Worm (Caenorhabditis elegans): Measurements from ENCODE around the gene osm-10.

The osm-10 gene

DNA sequence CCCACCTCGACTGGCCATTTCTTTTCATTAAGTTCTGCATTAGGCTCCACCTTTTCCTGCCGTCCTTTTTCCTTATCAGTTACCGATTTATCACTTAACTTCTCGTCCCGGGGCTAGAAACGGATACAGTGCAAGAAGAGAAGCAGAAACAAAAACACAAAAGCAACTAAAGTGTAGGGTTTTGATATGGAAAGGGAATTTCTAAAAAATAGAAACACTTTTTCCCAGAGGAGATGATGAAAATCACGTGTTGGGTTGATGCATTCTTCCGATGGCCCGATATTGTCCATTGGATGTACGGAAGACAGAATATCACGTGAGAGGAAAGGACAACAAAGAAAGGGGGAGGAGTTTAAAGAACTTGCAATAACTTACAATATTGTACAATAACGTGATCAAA lies 29.7 kb downstream of the osm-10 start (continued):
- TF ChIP-seq xnd-1 (tag; optimal IDR thresholded peaks at IDR 0.05) (no peak), madf-10 (tag; optimal IDR thresholded peaks at IDR 0.05) (no peak), sptf-2 (GFP tag; optimal IDR thresholded peaks at IDR 0.05) (no peak), F52B5.7 (tag; optimal IDR thresholded peaks at IDR 0.05) (no peak), him-1 (tag; optimal IDR thresholded peaks at IDR 0.05) (no peak), unc-62 (GFP tag; optimal IDR thresholded peaks at IDR 0.05) (no peak), mcd-1 (GFP tag; IDR thresholded peaks at IDR 0.05) (0 out of 2 replicates have a peak, but pooled peaks have one; percentile 19), madf-8 (GFP tag; conservative IDR thresholded peaks at IDR 0.05) (no peak), ets-4 (GFP tag; optimal IDR thresholded peaks at IDR 0.05) (no peak), ztf-18 (tag; optimal IDR thresholded peaks at IDR 0.05) (no peak), madf-3 (GFP tag; IDR thresholded peaks at IDR 0.05) (no peak), repo-1 (tag; optimal IDR thresholded peaks at IDR 0.05) (no peak), cebp-1 (GFP tag; IDR thresholded peaks at IDR 0.05) (no peak), cebp-1 (tag; optimal IDR thresholded peaks at IDR 0.05) (peak; percentile 45), rpc-1 (optimal IDR thresholded peaks at IDR 0.05) (no peak), rpc-1 (tag; optimal IDR thresholded peaks at IDR 0.05) (no peak), egl-18 (GFP tag; IDR thresholded peaks at IDR 0.05) (no peak), attf-3 (GFP tag; conservative IDR thresholded peaks at IDR 0.05) (no peak; the same call in 1 of the 2 replicates), unc-130 (GFP tag; optimal IDR thresholded peaks at IDR 0.05) (no peak), hmg-1.2 (GFP tag; IDR thresholded peaks at IDR 0.05) (no peak), somi-1 (GFP tag; optimal IDR thresholded peaks at IDR 0.05) (peak; percentile 59), lin-35 (GFP tag; optimal IDR thresholded peaks at IDR 0.05) (no peak), nfyb-1 (GFP tag; IDR thresholded peaks at IDR 0.05) (no peak), lag-1 (GFP tag; IDR thresholded peaks at IDR 0.05) (no peak), B0261.1 (tag; optimal IDR thresholded peaks at IDR 0.05) (no peak), rec-8 (tag; optimal IDR thresholded peaks at IDR 0.05) (no peak), lin-26 (GFP tag; IDR thresholded peaks at IDR 0.05) (peak; percentile 42; the same call in 1 of the 2 replicates), ceh-40 (GFP tag; IDR thresholded peaks at IDR 0.05) (no peak), nhr-179 (tag; optimal IDR thresholded peaks at IDR 0.05) (no peak)

DNA sequence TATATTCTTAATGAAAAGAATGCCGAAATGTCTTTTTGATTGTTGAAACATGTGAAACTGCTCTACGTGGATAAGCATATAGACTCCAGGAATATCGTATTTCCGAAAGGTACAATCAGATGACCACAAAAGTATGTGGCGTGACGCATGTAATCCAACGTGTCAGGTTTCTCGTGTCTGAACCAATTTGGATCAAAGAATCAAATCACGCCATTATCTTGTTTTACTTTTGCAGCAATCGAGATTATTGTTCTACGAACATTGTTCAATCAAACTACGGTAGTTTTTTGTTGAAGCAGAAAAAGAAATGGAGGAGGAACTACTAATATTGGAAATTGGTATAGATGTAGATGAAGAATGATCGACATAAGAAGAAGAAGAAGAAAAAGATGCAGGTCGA lies 30.6 kb downstream of the osm-10 start:
- no peak for TF ChIP-seq nfya-1 (tag; optimal IDR thresholded peaks at IDR 0.05; ENCODE audit: borderline replicate concordance, insufficient read depth)
- TF ChIP-seq ceh-91 (GFP tag; IDR thresholded peaks at IDR 0.05), result no peak
- TF ChIP-seq dpl-1 (GFP tag; optimal IDR thresholded peaks at IDR 0.05), result no peak
- no peak for TF ChIP-seq let-526 (GFP tag; IDR thresholded peaks at IDR 0.05)
- TF ChIP-seq lir-1 (GFP tag; conservative IDR thresholded peaks at IDR 0.05), result no peak
- no peak for TF ChIP-seq lag-1 (GFP tag; IDR thresholded peaks at IDR 0.05)
- TF ChIP-seq hrde-1 (tag; optimal IDR thresholded peaks at IDR 0.05; ENCODE audit: borderline replicate concordance), result no peak
- no peak for TF ChIP-seq gei-17 (GFP tag; optimal IDR thresholded peaks at IDR 0.05)
- TF ChIP-seq xnd-1 (tag; optimal IDR thresholded peaks at IDR 0.05), result no peak
- TF ChIP-seq let-607 (tag; optimal IDR thresholded peaks at IDR 0.05), result no peak
- TF ChIP-seq him-1 (tag; optimal IDR thresholded peaks at IDR 0.05), result no peak

DNA sequence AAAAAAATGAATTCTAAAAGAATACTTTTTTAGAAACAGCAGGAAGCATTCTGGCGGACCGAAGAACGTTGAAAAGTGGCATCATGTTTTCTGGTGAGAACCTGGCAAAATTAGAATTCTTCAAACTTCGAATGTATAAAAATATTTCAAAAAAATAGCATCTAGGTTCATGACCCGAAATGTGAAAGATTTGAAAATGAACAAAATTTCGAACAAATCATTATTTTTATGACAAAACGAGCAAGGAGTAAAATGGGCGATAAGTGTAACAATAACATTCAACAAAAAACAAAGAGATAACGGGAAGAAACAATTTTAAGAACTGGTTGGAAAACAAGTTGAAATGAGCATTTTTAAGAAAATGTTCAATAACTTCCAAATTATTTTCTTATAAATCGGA lies 32.2 kb downstream of the osm-10 start, which contains the start of gene psd-1:
TSS of gene psd-1 (minus strand) at position 101 of the 400 bp plus-strand sequence.
- TF ChIP-seq egl-18 (GFP tag; IDR thresholded peaks at IDR 0.05), result no peak
- TF ChIP-seq hlh-26 (GFP tag; conservative IDR thresholded peaks at IDR 0.05), result no peak
- no peak for TF ChIP-seq T07F8.4 (tag; optimal IDR thresholded peaks at IDR 0.05)
- no peak for TF ChIP-seq nhr-90 (tag; optimal IDR thresholded peaks at IDR 0.05)
- no peak for TF ChIP-seq lsy-27 (tag; optimal IDR thresholded peaks at IDR 0.05; ENCODE audit: borderline replicate concordance, insufficient read depth)
- no peak for TF ChIP-seq madf-6 (GFP tag; IDR thresholded peaks at IDR 0.05)
- TF ChIP-seq lin-54 (GFP tag; optimal IDR thresholded peaks at IDR 0.05), result no peak
- no peak for TF ChIP-seq tbp1 (GFP tag; optimal IDR thresholded peaks at IDR 0.05)
- no peak for TF ChIP-seq ztf-6 (GFP tag; IDR thresholded peaks at IDR 0.05)
- no peak for TF ChIP-seq lsl-1 (GFP tag; optimal IDR thresholded peaks at IDR 0.05)
- no peak for TF ChIP-seq nhr-120 (GFP tag; IDR thresholded peaks at IDR 0.05)
- TF ChIP-seq chd-7 (tag; optimal IDR thresholded peaks at IDR 0.05), result no peak
